Worm (Caenorhabditis elegans): Measurements from ENCODE around the gene F09E5.3.

F09E5.3 gene

ce11 chrII:5389831-5390323 is 16.1 kb downstream of the F09E5.3 start, which contains the start of gene ndx-6 (continued):
- TF ChIP-seq nfya-1 (tag; optimal IDR thresholded peaks at IDR 0.05; ENCODE audit: borderline replicate concordance, insufficient read depth), result no peak
- no peak for TF ChIP-seq let-526 (GFP tag; IDR thresholded peaks at IDR 0.05)
- TF ChIP-seq mes-4 (tag; optimal IDR thresholded peaks at IDR 0.05), result no peak
- TF ChIP-seq C06A6.2 (GFP tag; conservative IDR thresholded peaks at IDR 0.05), result 0 out of 2 replicates have a peak, but pooled peaks have one; percentile 54
- peak; percentile 79 for TF ChIP-seq mcd-1 (GFP tag; IDR thresholded peaks at IDR 0.05)
- TF ChIP-seq xnd-1 (tag; optimal IDR thresholded peaks at IDR 0.05), result peak; percentile 26
- TF ChIP-seq F57C9.4 (tag; optimal IDR thresholded peaks at IDR 0.05), result no peak
- peak; percentile 46 for TF ChIP-seq ceh-27 (GFP tag; optimal IDR thresholded peaks at IDR 0.05)
- no peak for TF ChIP-seq rec-8 (tag; optimal IDR thresholded peaks at IDR 0.05)
- peak; percentile 5 for TF ChIP-seq snpc-1.3 (tag; optimal IDR thresholded peaks at IDR 0.05; ENCODE audit: insufficient read depth)
- TF ChIP-seq tbp1 (GFP tag; optimal IDR thresholded peaks at IDR 0.05), result peak; percentile 56
- TF ChIP-seq snpc-4 (GFP tag; optimal IDR thresholded peaks at IDR 0.05), result no peak
- peak in 3 of 4 experiments; percentile 49 to 64 (median 54) for TF ChIP-seq snpc-4 (tag; optimal IDR thresholded peaks at IDR 0.05)
- 0 out of 2 replicates have a peak, but pooled peaks have one; percentile 13 for TF ChIP-seq hmg-20 (GFP tag; IDR thresholded peaks at IDR 0.05)
- TF ChIP-seq rcor-1 (GFP tag; IDR thresholded peaks at IDR 0.05), result peak; percentile 79
- TF ChIP-seq ceh-91 (GFP tag; IDR thresholded peaks at IDR 0.05), result 0 out of 2 replicates have a peak, but pooled peaks have one; percentile 33
- TF ChIP-seq nfyb-1 (GFP tag; IDR thresholded peaks at IDR 0.05), result peak; percentile 77; the same call in 1 of the 2 replicates
- TF ChIP-seq ztf-18 (tag; optimal IDR thresholded peaks at IDR 0.05), result peak; percentile 95
- TF ChIP-seq attf-5 (GFP tag; optimal IDR thresholded peaks at IDR 0.05), result peak; percentile 77
- TF ChIP-seq nhr-120 (GFP tag; IDR thresholded peaks at IDR 0.05), result no peak
- 0 out of 2 replicates have a peak, but pooled peaks have one; percentile 64 for TF ChIP-seq ekl-4 (GFP tag; IDR thresholded peaks at IDR 0.05)
- peak; percentile 50 for TF ChIP-seq pha-4 (tag; optimal IDR thresholded peaks at IDR 0.05)
- TF ChIP-seq Y95B8A.8 (GFP tag; IDR thresholded peaks at IDR 0.05), result 0 out of 2 replicates have a peak, but pooled peaks have one; percentile 51
- no peak for TF ChIP-seq hrde-1 (tag; optimal IDR thresholded peaks at IDR 0.05; ENCODE audit: borderline replicate concordance)
- TF ChIP-seq let-607 (tag; optimal IDR thresholded peaks at IDR 0.05), result peak in 1 of 2 experiments; percentile 52
- peak; percentile 28 for TF ChIP-seq tlf-1 (GFP tag; optimal IDR thresholded peaks at IDR 0.05)
- TF ChIP-seq dox-1 (GFP tag; IDR thresholded peaks at IDR 0.05), result peak; percentile 67
- no peak for TF ChIP-seq ama-1 (optimal IDR thresholded peaks at IDR 0.05)
- TF ChIP-seq ama-1 (GFP tag; optimal IDR thresholded peaks at IDR 0.05), result no peak
- TF ChIP-seq cebp-1 (GFP tag; IDR thresholded peaks at IDR 0.05), result no peak
- TF ChIP-seq cebp-1 (tag; optimal IDR thresholded peaks at IDR 0.05), result peak; percentile 65
- TF ChIP-seq lin-35 (GFP tag; optimal IDR thresholded peaks at IDR 0.05), result peak; percentile 63 to 96 (median 83)
- TF ChIP-seq ZK185.1 (tag; optimal IDR thresholded peaks at IDR 0.05; ENCODE audit: poor library complexity, severe bottlenecking), result peak; percentile 74
- peak; percentile 40 for TF ChIP-seq nhr-80 (tag; optimal IDR thresholded peaks at IDR 0.05)
- TF ChIP-seq F57A8.1 (GFP tag; optimal IDR thresholded peaks at IDR 0.05), result peak; percentile 14
- TF ChIP-seq lin-40 (tag; optimal IDR thresholded peaks at IDR 0.05), result peak; percentile 80
- no peak for TF ChIP-seq sdz-38 (tag; optimal IDR thresholded peaks at IDR 0.05)
- peak; percentile 43; the same call in 1 of the 2 replicates for TF ChIP-seq hmg-1.2 (GFP tag; IDR thresholded peaks at IDR 0.05)
- peak; percentile 85 for TF ChIP-seq efl-1 (GFP tag; optimal IDR thresholded peaks at IDR 0.05)
- peak; percentile 75; the same call in 1 of the 2 replicates for TF ChIP-seq madf-3 (GFP tag; IDR thresholded peaks at IDR 0.05)
- peak; percentile 9 for TF ChIP-seq ztf-26 (tag; optimal IDR thresholded peaks at IDR 0.05)
- TF ChIP-seq lag-1 (GFP tag; IDR thresholded peaks at IDR 0.05), result no peak
- TF ChIP-seq F33H1.4 (GFP tag; IDR thresholded peaks at IDR 0.05), result peak; percentile 58
- TF ChIP-seq lin-54 (GFP tag; optimal IDR thresholded peaks at IDR 0.05), result peak; percentile 98
- 0 out of 2 replicates have a peak, but pooled peaks have one; percentile 17 for TF ChIP-seq D2030.7 (GFP tag; IDR thresholded peaks at IDR 0.05)
- TF ChIP-seq dpl-1 (GFP tag; optimal IDR thresholded peaks at IDR 0.05), result peak; percentile 92
- peak; percentile 38; the same call in 1 of the 2 replicates for TF ChIP-seq attf-6 (GFP tag; IDR thresholded peaks at IDR 0.05)

All from whole organism, young adult.